Worm (Caenorhabditis elegans) whole organism, young adult: ENCODE data around the gene nsph-4.3.
A peak's percentile ranks its signal among the peaks of the same experiment; 100 is the strongest.

Experiments used
- B0336.3 ChIP-seq: fragments of 200-800 bp; sonication (Bioruptor generic); IDR thresholded peaks from 2 replicates; pipeline ENCODE4 v1.3.6; 2022; ENCODE audit warnings: missing genetic modification characterization, missing compliant biosample characterization
- C06A6.2 ChIP-seq: fragments of 200-800 bp; sonication (Bioruptor generic); conservative IDR thresholded peaks from 2 replicates; pipeline ENCODE4 v1.3.6; 2022; ENCODE audit warnings: missing genetic modification characterization, missing compliant biosample characterization
- F22D6.2 ChIP-seq: sonication (generic microtip); optimal IDR thresholded peaks from 2 replicates; lab custom pipeline; 2016; ENCODE audit warnings: mild to moderate bottlenecking, missing genetic modification characterization, missing compliant biosample characterization
- F33H1.4 ChIP-seq: fragments of 200-800 bp; sonication (Bioruptor generic); IDR thresholded peaks from 2 replicates; pipeline ENCODE4 v1.3.6; 2022; ENCODE audit warnings: missing genetic modification reagents, missing genetic modification characterization, missing compliant biosample characterization
- F49E8.2 ChIP-seq: sonication (generic microtip); optimal IDR thresholded peaks from 3 replicates; lab custom pipeline; 2017; ENCODE audit warnings: missing genetic modification characterization, mild to moderate bottlenecking, missing compliant biosample characterization, antibody characterized with exemption, moderate library complexity; ENCODE audit not compliant: insufficient read depth
- Y53G8AR.9 ChIP-seq: fragments of 200-800 bp; sonication (Bioruptor generic); conservative IDR thresholded peaks from 2 replicates; pipeline ENCODE4 v1.3.6; 2022; ENCODE audit warnings: missing genetic modification reagents, missing genetic modification characterization, missing compliant biosample characterization
- ZK185.1 ChIP-seq: sonication (generic microtip); optimal IDR thresholded peaks from 2 replicates; lab custom pipeline; 2016; ENCODE audit warnings: mild to moderate bottlenecking, missing genetic modification characterization, missing compliant biosample characterization; ENCODE audit not compliant: poor library complexity, severe bottlenecking
- atf-7 ChIP-seq: sonication (generic microtip); optimal IDR thresholded peaks from 2 replicates; lab custom pipeline; 2017; ENCODE audit warnings: mild to moderate bottlenecking, missing genetic modification characterization, missing compliant biosample characterization
- ceh-27 ChIP-seq: fragments of 200-800 bp; sonication (Bioruptor generic); optimal IDR thresholded peaks from 2 replicates; lab custom pipeline; 2018; ENCODE audit warnings: mild to moderate bottlenecking, missing genetic modification characterization, moderate library complexity, missing compliant biosample characterization
- die-1 ChIP-seq: sonication (generic microtip); optimal IDR thresholded peaks from 2 replicates; lab custom pipeline; 2016; ENCODE audit warnings: missing genotype, mild to moderate bottlenecking, missing genetic modification characterization, missing compliant biosample characterization
- dox-1 ChIP-seq: fragments of 200-800 bp; sonication (Bioruptor generic); IDR thresholded peaks from 2 replicates; pipeline ENCODE4 v1.3.6; 2022; ENCODE audit warnings: missing genetic modification reagents, missing genetic modification characterization, missing compliant biosample characterization
- dpl-1 ChIP-seq: fragments of 150-350 bp; optimal IDR thresholded peaks from 2 replicates; lab custom pipeline; 2014; ENCODE audit warnings: missing biosample characterization, missing genetic modification reagents, missing genetic modification characterization
- efl-1 ChIP-seq: fragments of 150-350 bp; optimal IDR thresholded peaks from 2 replicates; lab custom pipeline; 2014; ENCODE audit warnings: missing biosample characterization, missing genetic modification reagents, missing genetic modification characterization
- egrh-3 ChIP-seq: fragments of 200-800 bp; sonication (Bioruptor generic); IDR thresholded peaks from 2 replicates; pipeline ENCODE4 v1.3.6; 2022; ENCODE audit warnings: missing genetic modification reagents, missing genetic modification characterization, missing compliant biosample characterization
- ets-4 ChIP-seq: fragments of 200-800 bp; sonication (Bioruptor generic); optimal IDR thresholded peaks from 2 replicates; lab custom pipeline; 2018; ENCODE audit warnings: mild to moderate bottlenecking, missing genetic modification characterization, missing compliant biosample characterization
- hsf-1 ChIP-seq: fragments of 200-800 bp; sonication (Bioruptor generic); IDR thresholded peaks from 2 replicates; pipeline ENCODE4 v1.3.6; 2022; ENCODE audit warnings: missing genetic modification reagents, missing genetic modification characterization, missing compliant biosample characterization
- let-607 ChIP-seq, 2 experiments: fragments of 200-800 bp in 1 of 2; sonication (Bioruptor generic) in 1 of 2; sonication (generic microtip) in 1 of 2; optimal IDR thresholded peaks; 2 replicates each; lab custom pipeline; 2016 to 2018; ENCODE audit warnings: mild to moderate bottlenecking in 2 of 2, missing compliant biosample characterization in 2 of 2, missing genetic modification characterization in 2 of 2, moderate library complexity in 2 of 2, missing genotype in 1 of 2
- lin-40 ChIP-seq: sonication (generic microtip); optimal IDR thresholded peaks from 2 replicates; lab custom pipeline; 2016; ENCODE audit warnings: missing genetic modification characterization, mild to moderate bottlenecking, missing compliant biosample characterization, missing genotype, missing genetic modification reagents
- lin-54 ChIP-seq: fragments of 200-800 bp; sonication (Bioruptor generic); optimal IDR thresholded peaks from 2 replicates; lab custom pipeline; 2018; ENCODE audit warnings: mild to moderate bottlenecking, missing genetic modification characterization, missing compliant biosample characterization
- lsl-1 ChIP-seq: fragments of 200-800 bp; sonication (Bioruptor generic); optimal IDR thresholded peaks from 2 replicates; lab custom pipeline; 2018; ENCODE audit warnings: mild to moderate bottlenecking, missing genetic modification characterization, moderate library complexity, missing compliant biosample characterization
- madf-10 ChIP-seq: sonication (generic microtip); optimal IDR thresholded peaks from 2 replicates; lab custom pipeline; 2016; ENCODE audit warnings: mild to moderate bottlenecking, missing genetic modification characterization, missing compliant biosample characterization
- madf-3 ChIP-seq: fragments of 200-800 bp; sonication (Bioruptor generic); IDR thresholded peaks from 2 replicates; pipeline ENCODE4 v1.3.6; 2022; ENCODE audit warnings: missing genetic modification reagents, missing genetic modification characterization, missing compliant biosample characterization
- mcd-1 ChIP-seq: fragments of 200-800 bp; sonication (Bioruptor generic); IDR thresholded peaks from 2 replicates; pipeline ENCODE4 v1.3.6; 2022; ENCODE audit warnings: missing genetic modification reagents, missing genetic modification characterization, missing compliant biosample characterization
- mel-28 ChIP-seq: sonication (generic microtip); optimal IDR thresholded peaks from 2 replicates; lab custom pipeline; 2016; ENCODE audit warnings: borderline replicate concordance, mild to moderate bottlenecking, missing genetic modification characterization, missing compliant biosample characterization
- nfya-1 ChIP-seq: sonication (generic microtip); optimal IDR thresholded peaks from 2 replicates; lab custom pipeline; 2017; ENCODE audit warnings: antibody characterized with exemption, missing compliant biosample characterization, missing genetic modification characterization, borderline replicate concordance; ENCODE audit not compliant: insufficient read depth
- nhr-27 ChIP-seq: fragments of 200-800 bp; sonication (Bioruptor generic); optimal IDR thresholded peaks from 2 replicates; lab custom pipeline; 2018; ENCODE audit warnings: mild to moderate bottlenecking, missing genetic modification characterization, moderate library complexity, missing compliant biosample characterization
- nhr-80 ChIP-seq: sonication (generic microtip); optimal IDR thresholded peaks from 2 replicates; lab custom pipeline; 2016; ENCODE audit warnings: missing genetic modification characterization, missing compliant biosample characterization
- nhr-90 ChIP-seq: sonication (generic microtip); optimal IDR thresholded peaks from 2 replicates; lab custom pipeline; 2016; ENCODE audit warnings: missing genotype, mild to moderate bottlenecking, missing genetic modification characterization, missing compliant biosample characterization
- pha-4 ChIP-seq: fragments of 150-350 bp; sonication (generic microtip); optimal IDR thresholded peaks from 2 replicates; lab custom pipeline; 2014; ENCODE audit warnings: missing biosample characterization, missing genetic modification reagents, missing genetic modification characterization
- snpc-4 ChIP-seq, 5 experiments: fragments of 150-350 bp in 1 of 5; sonication (generic microtip) in 4 of 5; optimal IDR thresholded peaks; 2 replicates each; lab custom pipeline; 2014 to 2018; ENCODE audit warnings: missing genetic modification characterization in 5 of 5, missing biosample characterization in 3 of 5, antibody characterized with exemption in 2 of 5, mild to moderate bottlenecking in 2 of 5, missing compliant biosample characterization in 2 of 5, missing genotype in 2 of 5, moderate library complexity in 2 of 5, missing genetic modification reagents in 1 of 5
- unc-62 ChIP-seq: fragments of 150-350 bp; optimal IDR thresholded peaks from 2 replicates; lab custom pipeline; 2014; ENCODE audit warnings: missing biosample characterization, missing genetic modification reagents, missing genetic modification characterization
- zfh-2 ChIP-seq: fragments of 200-800 bp; sonication (Bioruptor generic); conservative IDR thresholded peaks from 2 replicates; pipeline ENCODE4 v1.3.6; 2022; ENCODE audit warnings: missing genetic modification reagents, missing genetic modification characterization, missing compliant biosample characterization
- ztf-26 ChIP-seq: sonication (generic microtip); optimal IDR thresholded peaks from 2 replicates; lab custom pipeline; 2017; ENCODE audit warnings: missing genetic modification characterization, missing compliant biosample characterization
- ztf-6 ChIP-seq: fragments of 200-800 bp; sonication (Bioruptor generic); IDR thresholded peaks from 2 replicates; pipeline ENCODE4 v1.3.6; 2022; ENCODE audit warnings: missing genetic modification reagents, missing genetic modification characterization, missing compliant biosample characterization

Gene nsph-4.3

DNA sequence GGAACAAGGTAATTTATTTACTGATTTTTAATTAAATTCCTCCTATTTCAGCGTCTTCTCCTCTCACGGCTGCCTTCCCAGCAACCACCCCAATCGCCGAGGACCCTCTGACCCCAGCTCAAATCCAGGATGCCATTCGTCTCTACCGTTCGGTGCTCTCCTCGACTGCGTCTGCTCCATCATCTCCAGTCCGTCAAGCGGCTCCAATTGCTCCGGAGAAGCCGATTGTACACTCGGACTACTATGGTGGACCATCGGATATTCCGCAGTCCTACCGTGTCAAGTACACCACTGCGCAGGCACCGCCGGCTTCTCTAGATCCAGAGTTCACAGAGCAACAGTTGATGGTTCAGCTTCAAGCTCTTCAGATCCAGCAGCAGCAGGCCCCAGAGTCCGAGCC, 39.8 kb upstream of the nsph-4.3 start:
- TF ChIP-seq F22D6.2 (tag; lab: Kevin White, UChicago) (no peak), zfh-2 (peak; percentile 66), egrh-3 (GFP tag; lab: Robert Waterston, UW) (peak; percentile 18; the same call in 1 of the 2 replicates), ztf-6 (GFP tag; lab: Robert Waterston, UW) (0 out of 2 replicates have a peak, but pooled peaks have one; percentile 4)

DNA sequence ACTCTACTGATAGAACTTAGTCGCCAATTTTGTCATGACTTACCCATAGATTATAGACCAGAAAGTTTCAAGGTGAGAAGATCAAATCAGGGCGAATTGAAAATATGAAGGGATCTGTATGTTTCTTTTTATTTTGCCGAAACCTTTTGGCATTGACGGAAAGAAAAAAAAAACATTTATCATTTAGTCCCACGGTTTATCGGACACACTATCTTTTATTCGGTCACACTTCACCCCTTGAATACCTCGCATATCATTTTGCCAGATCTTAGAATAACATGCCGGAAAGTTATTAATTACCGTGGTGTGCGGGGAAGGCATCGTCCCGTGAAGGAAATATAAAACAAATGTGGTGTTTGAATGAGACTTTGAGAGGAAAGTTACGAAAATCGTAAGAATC, 36.0 kb upstream of the nsph-4.3 start:
- TF ChIP-seq mcd-1 (GFP tag; lab: Robert Waterston, UW) (no peak), lsl-1 (GFP tag; lab: Kevin White, UChicago) (no peak), nhr-80 (no peak), Y53G8AR.9 (no peak), snpc-4 (GFP tag; optimal IDR thresholded peaks at IDR 0.05; lab: Kevin White, UChicago) (no peak), snpc-4 (tag; optimal IDR thresholded peaks at IDR 0.05; lab: Kevin White, UChicago) (no peak), ztf-26 (tag; lab: Kevin White, UChicago) (no peak), zfh-2 (no peak), madf-3 (GFP tag; lab: Robert Waterston, UW) (no peak), madf-10 (tag; lab: Kevin White, UChicago) (no peak), nhr-90 (tag; lab: Kevin White, UChicago) (no peak), pha-4 (tag; lab: Kevin White, UChicago) (no peak), egrh-3 (GFP tag; lab: Robert Waterston, UW) (no peak), mel-28 (tag; lab: Kevin White, UChicago) (no peak), nhr-27 (tag; lab: Kevin White, UChicago) (no peak), C06A6.2 (no peak), die-1 (no peak), F49E8.2 (tag; lab: Kevin White, UChicago) (no peak)
- TF ChIP-seq, all 124 proteins: peak for 0

DNA sequence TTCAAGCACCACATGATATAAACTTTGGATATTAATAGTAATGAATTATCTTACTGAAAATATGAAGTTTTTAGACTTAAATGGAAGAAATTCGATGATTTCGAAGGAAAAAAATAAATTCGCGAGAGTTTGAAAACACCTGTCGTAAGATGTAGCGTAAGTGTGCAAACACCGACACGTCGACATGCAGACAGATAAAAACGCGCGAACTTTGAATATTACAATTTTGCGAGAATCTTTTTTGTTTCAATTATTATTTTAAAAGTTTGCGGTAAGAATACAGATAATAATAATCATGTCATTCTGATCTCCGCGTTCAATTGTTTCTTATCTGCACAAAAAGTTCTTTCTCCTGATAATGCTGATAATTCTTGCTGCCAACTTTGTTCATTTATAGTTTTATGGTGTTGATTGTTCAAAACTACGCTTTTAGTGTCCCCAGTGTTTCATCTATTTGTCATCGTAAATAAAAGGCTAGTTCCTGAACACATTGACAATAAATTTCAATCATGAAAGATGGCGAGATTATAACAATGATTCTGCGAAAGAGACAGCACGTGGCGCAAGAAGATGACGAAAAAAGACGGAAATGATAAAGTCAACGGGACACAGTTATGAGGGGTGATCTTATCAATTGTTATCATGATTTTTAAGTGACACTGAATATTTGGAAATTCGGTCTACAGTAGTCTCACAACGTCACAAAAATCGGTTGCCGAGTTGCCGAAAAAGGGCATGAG, 35.0 kb upstream of the nsph-4.3 start:
- TF ChIP-seq madf-10 (tag; lab: Kevin White, UChicago) (peak; percentile 0), ZK185.1 (tag; lab: Kevin White, UChicago) (peak; percentile 14), nhr-80 (peak; percentile 95), ets-4 (GFP tag; lab: Kevin White, UChicago) (peak; percentile 81), ceh-27 (GFP tag; lab: Kevin White, UChicago) (no peak), atf-7 (peak; percentile 67), dpl-1 (GFP tag; lab: Kevin White, UChicago) (peak; percentile 12), efl-1 (GFP tag; lab: Kevin White, UChicago) (peak; percentile 17), B0336.3 (peak; percentile 25; the same call in 1 of the 2 replicates), unc-62 (GFP tag; lab: Kevin White, UChicago) (peak; percentile 12), let-607 (tag; optimal IDR thresholded peaks at IDR 0.05; lab: Kevin White, UChicago) (peak; percentile 46 to 84), nfya-1 (tag; lab: Kevin White, UChicago) (no peak), lin-40 (peak; percentile 67), nhr-90 (tag; lab: Kevin White, UChicago) (peak; percentile 31), dox-1 (GFP tag; lab: Robert Waterston, UW) (0 out of 2 replicates have a peak, but pooled peaks have one; percentile 28), lin-54 (GFP tag; lab: Kevin White, UChicago) (peak; percentile 7), F33H1.4 (no peak), hsf-1 (GFP tag; lab: Robert Waterston, UW) (no peak), ztf-26 (tag; lab: Kevin White, UChicago) (peak; percentile 29)
